Worm (Caenorhabditis elegans): Measurements from ENCODE around the gene ZK250.2.

ce11 chrII:1993738-1994137 lies 45.2 kb downstream of the ZK250.2 start, which contains the start of gene math-21:
- TF ChIP-seq pha-4 (tag; optimal IDR thresholded peaks at IDR 0.05) (no peak), sdc-2 (tag; optimal IDR thresholded peaks at IDR 0.05) (no peak), fkh-6 (tag; optimal IDR thresholded peaks at IDR 0.05) (no peak), gmeb-2 (tag; optimal IDR thresholded peaks at IDR 0.05) (no peak)
